Fruit fly (Drosophila melanogaster) whole organism, adult: Measurements from ENCODE around the gene Nazo.
A peak's percentile ranks its signal among the peaks of the same experiment; 100 is the strongest.

Source experiments
- CG11617 ChIP-seq: fragments of 200-800 bp; sonication (Bioruptor generic); optimal IDR thresholded peaks from 2 replicates; lab custom pipeline; 2017; ENCODE audit warnings: mild to moderate bottlenecking, missing biosample characterization, missing genetic modification reagents, missing genetic modification characterization
- CG12768 ChIP-seq: fragments of 200-800 bp; sonication (Bioruptor generic); optimal IDR thresholded peaks from 2 replicates; lab custom pipeline; 2017; ENCODE audit warnings: missing biosample characterization, missing genetic modification characterization, mild to moderate bottlenecking, moderate library complexity, missing genetic modification reagents
- CG14711 ChIP-seq: fragments of 200-800 bp; sonication (Bioruptor generic); optimal IDR thresholded peaks from 2 replicates; lab custom pipeline; 2018; ENCODE audit warnings: missing biosample characterization, mild to moderate bottlenecking, missing genetic modification characterization, moderate library complexity
- CG1620 ChIP-seq: fragments of 200-800 bp; sonication (Bioruptor generic); optimal IDR thresholded peaks from 2 replicates; lab custom pipeline; 2016; ENCODE audit warnings: missing biosample characterization, missing genetic modification characterization
- CG33017 ChIP-seq: fragments of 200-800 bp; sonication (Bioruptor generic); optimal IDR thresholded peaks from 2 replicates; lab custom pipeline; 2018; ENCODE audit warnings: missing biosample characterization, mild to moderate bottlenecking, missing genetic modification characterization, moderate library complexity
- CG5204 ChIP-seq: fragments of 200-800 bp; sonication (Bioruptor generic); optimal IDR thresholded peaks from 2 replicates; lab custom pipeline; 2016; ENCODE audit warnings: missing biosample characterization, missing genetic modification characterization
- CG7045 ChIP-seq: fragments of 200-800 bp; sonication (Bioruptor generic); optimal IDR thresholded peaks from 2 replicates; lab custom pipeline; 2017; ENCODE audit warnings: missing biosample characterization, mild to moderate bottlenecking, missing genetic modification characterization
- CG7101 ChIP-seq: fragments of 200-800 bp; sonication (Bioruptor generic); optimal IDR thresholded peaks from 2 replicates; lab custom pipeline; 2018; ENCODE audit warnings: missing biosample characterization, mild to moderate bottlenecking, missing genetic modification characterization, moderate library complexity
- Clk ChIP-seq: fragments of 200-800 bp; sonication (Bioruptor generic); optimal IDR thresholded peaks from 2 replicates; lab custom pipeline; 2017; ENCODE audit warnings: missing biosample characterization, missing genetic modification characterization
- Crg-1 ChIP-seq: fragments of 200-800 bp; sonication (Bioruptor generic); optimal IDR thresholded peaks from 2 replicates; lab custom pipeline; 2016; ENCODE audit warnings: missing biosample characterization, missing genetic modification characterization
- Hr96 ChIP-seq: fragments of 200-800 bp; sonication (Bioruptor generic); optimal IDR thresholded peaks from 2 replicates; lab custom pipeline; 2016; ENCODE audit warnings: missing biosample characterization, missing genetic modification characterization
- Mnt ChIP-seq: fragments of 200-800 bp; sonication (Bioruptor generic); optimal IDR thresholded peaks from 2 replicates; lab custom pipeline; 2016; ENCODE audit warnings: missing biosample characterization, mild to moderate bottlenecking, missing genetic modification characterization
- bab1 ChIP-seq: fragments of 200-800 bp; sonication (Bioruptor generic); optimal IDR thresholded peaks from 3 replicates; lab custom pipeline; 2019; ENCODE audit warnings: missing biosample characterization, mild to moderate bottlenecking, missing genetic modification characterization, moderate library complexity
- cic ChIP-seq: fragments of 200-800 bp; sonication (Bioruptor generic); optimal IDR thresholded peaks from 2 replicates; lab custom pipeline; 2017; ENCODE audit warnings: missing biosample characterization, mild to moderate bottlenecking, missing genetic modification characterization, moderate library complexity
- cnc ChIP-seq, 2 experiments: fragments of >200 bp; optimal IDR thresholded peaks; 2 replicates each; lab custom pipeline; 2017
- kay ChIP-seq: fragments of 200-800 bp; sonication (Bioruptor generic); peaks from one replicate; lab custom pipeline; 2016; ENCODE audit warnings: missing biosample characterization, missing genetic modification characterization, borderline replicate concordance
- ovo ChIP-seq: fragments of 200-800 bp; sonication (Bioruptor generic); optimal IDR thresholded peaks from 2 replicates; lab custom pipeline; 2016; ENCODE audit warnings: missing biosample characterization, missing genetic modification characterization
- pad ChIP-seq: fragments of 200-800 bp; sonication (Bioruptor generic); optimal IDR thresholded peaks from 3 replicates; lab custom pipeline; 2017; ENCODE audit warnings: missing biosample characterization, missing genetic modification characterization, mild to moderate bottlenecking, moderate library complexity, missing genetic modification reagents
- tj ChIP-seq: fragments of 200-800 bp; sonication (Bioruptor generic); optimal IDR thresholded peaks from 3 replicates; lab custom pipeline; 2017; ENCODE audit warnings: missing biosample characterization, mild to moderate bottlenecking, missing genetic modification characterization, moderate library complexity
- toe ChIP-seq: fragments of 200-800 bp; sonication (Bioruptor generic); optimal IDR thresholded peaks from 2 replicates; lab custom pipeline; 2016; ENCODE audit warnings: missing biosample characterization, missing genetic modification characterization

Nazo gene

dm6 chr3R:8285727-8286344 is 1.8 kb upstream of the Nazo start:
- TF ChIP-seq CG7045 (GFP tag; lab: Kevin White, UChicago) (no peak), CG5204 (GFP tag; lab: Kevin White, UChicago) (no peak), CG12768 (GFP tag; lab: Kevin White, UChicago) (no peak), Hr96 (no peak), cic (GFP tag; lab: Kevin White, UChicago) (no peak), CG7101 (tag; lab: Kevin White, UChicago) (no peak), CG14711 (no peak), toe (GFP tag; lab: Kevin White, UChicago) (no peak), CG33017 (tag; lab: Kevin White, UChicago) (no peak), Clk (no peak), cnc (optimal IDR thresholded peaks at IDR 0.05; lab: Kevin White, UChicago) (no peak), kay (GFP tag; lab: Kevin White, UChicago) (no peak), Mnt (GFP tag; lab: Kevin White, UChicago) (no peak)

dm6 chr3R:8288790-8289189 is 1.1 kb downstream of the Nazo start:
- TF ChIP-seq CG11617 = no peak
- no peak for TF ChIP-seq toe (GFP tag; lab: Kevin White, UChicago)
- TF ChIP-seq CG12768 (GFP tag; lab: Kevin White, UChicago) = no peak
- no peak for TF ChIP-seq Hr96
- no peak for TF ChIP-seq cic (GFP tag; lab: Kevin White, UChicago)
- no peak for TF ChIP-seq pad (GFP tag; lab: Kevin White, UChicago)
- no peak for TF ChIP-seq CG5204 (GFP tag; lab: Kevin White, UChicago)

dm6 chr3R:8290478-8290877 is 2.8 kb downstream of the Nazo start, which contains the start of gene CG11672:
Gene CG11672 (minus strand): TSS chr3R:8290578.
- TF ChIP-seq CG1620 (GFP tag; lab: Kevin White, UChicago) (no peak), toe (GFP tag; lab: Kevin White, UChicago) (no peak), CG12768 (GFP tag; lab: Kevin White, UChicago) (no peak), cic (GFP tag; lab: Kevin White, UChicago) (no peak), CG5204 (GFP tag; lab: Kevin White, UChicago) (no peak), CG7101 (tag; lab: Kevin White, UChicago) (no peak), tj (GFP tag; lab: Kevin White, UChicago) (no peak), Crg-1 (GFP tag; lab: Kevin White, UChicago) (no peak), Clk (no peak), CG7045 (GFP tag; lab: Kevin White, UChicago) (no peak), kay (GFP tag; lab: Kevin White, UChicago) (no peak), ovo (GFP tag; lab: Kevin White, UChicago) (no peak), cnc (optimal IDR thresholded peaks at IDR 0.05; lab: Kevin White, UChicago) (no peak), CG33017 (tag; lab: Kevin White, UChicago) (no peak), bab1 (no peak), Hr96 (no peak), pad (GFP tag; lab: Kevin White, UChicago) (no peak), Mnt (GFP tag; lab: Kevin White, UChicago) (no peak), CG11617 (no peak), CG14711 (no peak)

dm6 chr3R:8290940-8291339 is 3.3 kb downstream of the Nazo start, which contains the start of gene CG31464:
Gene CG31464 (plus strand): TSS chr3R:8291240.
- TF ChIP-seq CG5204 (GFP tag; lab: Kevin White, UChicago) (no peak), CG7101 (tag; lab: Kevin White, UChicago) (no peak), bab1 (no peak)

dm6 chr3R:8292034-8292433 is 4.4 kb downstream of the Nazo start, which contains the start of gene CG31463:
Gene CG31463 (plus strand): TSS chr3R:8292335.
- TF ChIP-seq CG5204 (GFP tag; lab: Kevin White, UChicago) (no peak), toe (GFP tag; lab: Kevin White, UChicago) (no peak), CG7045 (GFP tag; lab: Kevin White, UChicago) (no peak), Mnt (GFP tag; lab: Kevin White, UChicago) (no peak), CG1620 (GFP tag; lab: Kevin White, UChicago) (no peak), pad (GFP tag; lab: Kevin White, UChicago) (no peak), cic (GFP tag; lab: Kevin White, UChicago) (no peak), CG12768 (GFP tag; lab: Kevin White, UChicago) (no peak), tj (GFP tag; lab: Kevin White, UChicago) (no peak), cnc (optimal IDR thresholded peaks at IDR 0.05; lab: Kevin White, UChicago) (no peak), CG11617 (no peak), CG14711 (no peak)

- TF ChIP-seq tj (GFP tag; lab: Kevin White, UChicago) = no peak
- TF ChIP-seq pad (GFP tag; lab: Kevin White, UChicago) = peak; percentile 19
- TF ChIP-seq cnc (optimal IDR thresholded peaks at IDR 0.05; lab: Kevin White, UChicago) = no peak
- TF ChIP-seq CG12768 (GFP tag; lab: Kevin White, UChicago) = no peak
- no peak for TF ChIP-seq Crg-1 (GFP tag; lab: Kevin White, UChicago)
- no peak for TF ChIP-seq CG5204 (GFP tag; lab: Kevin White, UChicago)
- TF ChIP-seq cic (GFP tag; lab: Kevin White, UChicago) = no peak
- no peak for TF ChIP-seq CG1620 (GFP tag; lab: Kevin White, UChicago)
- TF ChIP-seq kay (GFP tag; lab: Kevin White, UChicago) = peak; percentile 73
- no peak for TF ChIP-seq Clk
- TF ChIP-seq CG7045 (GFP tag; lab: Kevin White, UChicago) = no peak
- no peak for TF ChIP-seq CG33017 (tag; lab: Kevin White, UChicago)
- TF ChIP-seq CG11617 = peak; percentile 0
- TF ChIP-seq Mnt (GFP tag; lab: Kevin White, UChicago) = peak; percentile 50
- TF ChIP-seq toe (GFP tag; lab: Kevin White, UChicago) = no peak
- TF ChIP-seq CG7101 (tag; lab: Kevin White, UChicago) = peak; percentile 8
- no peak for TF ChIP-seq Hr96
- peak; percentile 34 for TF ChIP-seq bab1
- no peak for TF ChIP-seq ovo (GFP tag; lab: Kevin White, UChicago)
- TF ChIP-seq CG14711 = no peak
These were observed 13.5 kb downstream of the Nazo start, which contains the start of the genes CG9626 and mRpL1 for dm6 chr3R:8300928-8301752. Gene CG9626 (minus strand): TSS chr3R:8300978. Gene mRpL1 (plus strand): TSS chr3R:8301440.
